Worm (Caenorhabditis elegans): Measurements from ENCODE around the gene ZC8.6.

The ZC8.6 gene

DNA sequence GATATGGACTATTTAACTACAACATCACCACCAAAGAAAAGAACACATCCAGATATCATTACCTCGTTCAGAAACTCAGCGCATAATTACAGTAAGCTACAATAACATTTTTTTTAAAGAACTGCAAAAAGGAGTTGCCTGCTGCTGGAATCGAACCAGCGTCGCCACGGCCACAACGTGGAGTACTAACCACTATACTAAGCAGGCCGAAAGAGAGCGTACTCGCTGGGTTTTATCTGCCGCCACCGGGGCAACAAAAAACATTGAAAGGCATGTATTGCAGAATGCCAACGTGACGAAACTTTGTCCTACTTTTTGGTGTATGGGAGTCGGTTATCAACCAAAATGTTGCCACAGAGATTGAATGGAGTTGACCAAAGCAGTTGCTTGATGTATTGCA lies 25.3 kb upstream of the ZC8.6 start:
- TF ChIP-seq ztf-23 (GFP tag; IDR thresholded peaks at IDR 0.05): peak; percentile 82
- no peak for TF ChIP-seq med-1 (GFP tag; optimal IDR thresholded peaks at IDR 0.05; ENCODE audit: insufficient read depth)
- TF ChIP-seq T22C8.4 (GFP tag; IDR thresholded peaks at IDR 0.05): peak; percentile 36; the same call in 1 of the 2 replicates
- peak; percentile 73; the same call in 1 of the 2 replicates for TF ChIP-seq klf-2 (GFP tag; conservative IDR thresholded peaks at IDR 0.05)
- peak; percentile 82 for TF ChIP-seq tab-1 (GFP tag; IDR thresholded peaks at IDR 0.05)
- TF ChIP-seq ref-1 (GFP tag; conservative IDR thresholded peaks at IDR 0.05): peak; percentile 61
- TF ChIP-seq ztf-29 (GFP tag; IDR thresholded peaks at IDR 0.05): peak; percentile 71; the same call in 1 of the 2 replicates
- TF ChIP-seq flt-1 (GFP tag; IDR thresholded peaks at IDR 0.05): peak; percentile 89
- TF ChIP-seq cog-1 (tag; optimal IDR thresholded peaks at IDR 0.05): no peak

DNA sequence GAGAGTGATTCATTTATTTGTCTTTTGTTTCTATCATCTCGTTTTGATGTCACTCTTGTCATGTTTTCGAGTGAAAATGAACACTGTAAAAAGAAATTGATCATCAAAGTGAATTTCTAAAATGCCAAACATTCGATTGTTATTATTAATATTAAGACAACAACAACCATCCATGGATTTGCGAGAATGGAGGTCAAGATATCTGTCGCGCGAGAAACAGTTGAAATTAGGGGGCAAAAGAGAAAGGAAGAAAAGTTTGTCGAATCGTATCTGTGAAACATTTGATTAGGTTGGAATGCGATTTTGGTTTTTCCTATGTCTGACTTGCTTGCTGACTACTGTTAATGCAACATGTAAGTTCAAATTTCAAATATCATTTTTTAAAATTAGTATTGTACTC lies 23.6 kb upstream of the ZC8.6 start, which contains the start of gene ZC449.2:
ZC449.2 (plus strand) TSS at position 290 of the 400 bp plus-strand sequence.
- TF ChIP-seq cog-1 (tag; optimal IDR thresholded peaks at IDR 0.05) (no peak), ztf-23 (GFP tag; IDR thresholded peaks at IDR 0.05) (no peak), klf-2 (GFP tag; conservative IDR thresholded peaks at IDR 0.05) (no peak), T22C8.4 (GFP tag; IDR thresholded peaks at IDR 0.05) (no peak), ref-1 (GFP tag; conservative IDR thresholded peaks at IDR 0.05) (no peak), med-1 (GFP tag; optimal IDR thresholded peaks at IDR 0.05; ENCODE audit: insufficient read depth) (no peak), tab-1 (GFP tag; IDR thresholded peaks at IDR 0.05) (no peak), ztf-29 (GFP tag; IDR thresholded peaks at IDR 0.05) (no peak), flt-1 (GFP tag; IDR thresholded peaks at IDR 0.05) (no peak)

DNA sequence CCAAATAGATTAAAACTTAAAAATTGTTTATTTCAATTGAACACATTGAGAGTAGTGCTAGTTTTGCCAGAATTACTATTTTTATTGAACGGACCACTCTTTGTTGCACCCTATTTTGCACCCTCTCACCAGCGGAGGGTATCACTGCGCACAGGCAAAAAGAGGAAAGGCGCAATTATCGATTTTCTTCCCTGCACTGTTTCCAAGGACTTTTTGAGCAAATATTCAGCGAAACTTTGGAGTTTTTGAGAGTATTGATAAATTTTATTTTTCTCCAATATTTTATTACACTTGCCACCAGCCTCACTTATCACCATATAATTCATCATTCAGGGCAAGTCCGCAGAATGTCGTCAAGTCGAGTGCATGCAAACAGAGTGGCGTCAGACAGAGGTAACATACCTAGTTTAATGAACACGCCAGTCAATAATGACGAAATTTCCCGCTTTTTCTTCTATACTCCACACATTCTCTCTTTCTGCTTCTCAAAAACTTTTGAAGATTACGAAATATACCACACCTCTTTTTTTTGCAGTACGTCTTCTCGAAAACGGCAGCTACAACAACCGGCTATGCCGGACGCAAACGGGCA lies 20.8 kb upstream of the ZC8.6 start:
- TF ChIP-seq T22C8.4 (GFP tag; IDR thresholded peaks at IDR 0.05): peak; percentile 74; the same call in 1 of the 2 replicates
- no peak for TF ChIP-seq med-1 (GFP tag; optimal IDR thresholded peaks at IDR 0.05; ENCODE audit: insufficient read depth)

DNA sequence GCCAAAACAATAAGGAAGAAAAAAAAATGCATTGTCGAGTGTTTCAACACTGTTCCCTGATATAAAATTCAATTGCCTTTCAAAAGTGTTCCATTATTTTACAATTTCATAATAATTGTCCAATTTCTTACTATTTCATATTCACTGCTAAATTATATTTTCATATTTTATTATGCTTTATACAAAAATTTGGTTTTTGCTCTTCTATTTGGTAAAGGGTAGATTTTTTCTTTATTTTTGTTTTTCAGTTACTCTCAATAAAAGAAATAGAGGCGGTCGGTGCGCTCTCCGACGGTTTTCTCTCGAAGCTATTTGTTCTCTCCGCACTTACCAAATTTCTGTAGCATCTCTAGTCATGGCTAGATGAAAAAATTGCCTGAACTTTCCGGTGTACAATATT lies 20.2 kb upstream of the ZC8.6 start, which contains the start of gene sek-3:
sek-3 (plus strand) TSS at position 301 of the 400 bp plus-strand sequence.
- TF ChIP-seq ref-1 (GFP tag; conservative IDR thresholded peaks at IDR 0.05) (no peak), cog-1 (tag; optimal IDR thresholded peaks at IDR 0.05) (no peak), ztf-23 (GFP tag; IDR thresholded peaks at IDR 0.05) (no peak), klf-2 (GFP tag; conservative IDR thresholded peaks at IDR 0.05) (no peak)

DNA sequence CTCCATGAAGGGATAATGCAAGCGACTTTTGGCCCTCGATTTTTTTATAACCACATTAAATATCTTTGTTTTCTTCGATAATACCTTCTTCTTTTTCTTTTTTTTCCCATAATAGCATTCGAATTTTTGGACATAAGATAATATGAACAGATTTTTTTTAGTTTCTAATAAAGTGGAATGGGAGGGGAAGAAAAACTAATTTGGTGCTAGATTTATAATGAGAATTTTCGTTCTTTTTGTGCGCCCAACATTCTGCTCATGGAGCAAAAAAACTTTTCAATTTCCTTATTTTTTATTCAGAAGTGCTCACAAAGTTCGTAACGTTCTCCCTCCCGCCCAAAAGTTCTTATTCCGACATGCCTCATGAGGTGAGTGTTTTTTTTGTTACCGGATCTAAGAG lies 18.4 kb upstream of the ZC8.6 start, which contains the start of gene ZC449.8:
ZC449.8 (plus strand) TSS at position 301 of the 400 bp plus-strand sequence.
- TF ChIP-seq ref-1 (GFP tag; conservative IDR thresholded peaks at IDR 0.05) (no peak), cog-1 (tag; optimal IDR thresholded peaks at IDR 0.05) (no peak), ztf-23 (GFP tag; IDR thresholded peaks at IDR 0.05) (no peak), ztf-29 (GFP tag; IDR thresholded peaks at IDR 0.05) (no peak), med-1 (GFP tag; optimal IDR thresholded peaks at IDR 0.05; ENCODE audit: insufficient read depth) (no peak), klf-2 (GFP tag; conservative IDR thresholded peaks at IDR 0.05) (no peak), flt-1 (GFP tag; IDR thresholded peaks at IDR 0.05) (no peak), tab-1 (GFP tag; IDR thresholded peaks at IDR 0.05) (no peak), T22C8.4 (GFP tag; IDR thresholded peaks at IDR 0.05) (no peak)

DNA sequence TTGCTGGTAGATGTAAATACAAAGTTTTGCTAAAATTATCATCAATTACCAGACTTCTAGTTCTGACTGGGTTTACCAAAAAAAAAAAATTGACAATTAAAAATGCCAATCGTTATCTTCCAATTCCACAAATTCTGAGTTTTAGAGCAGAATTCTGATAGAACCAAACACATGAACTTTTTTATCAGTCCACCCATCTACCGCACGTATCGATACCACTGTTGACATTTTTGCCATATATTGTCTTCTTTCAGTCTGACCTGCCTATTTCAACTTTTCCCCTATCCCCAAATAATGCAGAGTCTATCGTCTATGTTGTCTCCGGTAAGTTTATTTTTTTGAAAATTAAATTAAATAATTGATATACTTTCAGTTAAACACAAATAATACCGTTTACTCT lies 16.4 kb upstream of the ZC8.6 start, which contains the start of gene ZC449.7:
ZC449.7 (plus strand) TSS at position 249 of the 400 bp plus-strand sequence.
- no peak for TF ChIP-seq ref-1 (GFP tag; conservative IDR thresholded peaks at IDR 0.05)
- TF ChIP-seq cog-1 (tag; optimal IDR thresholded peaks at IDR 0.05): no peak
- no peak for TF ChIP-seq flt-1 (GFP tag; IDR thresholded peaks at IDR 0.05)
- no peak for TF ChIP-seq med-1 (GFP tag; optimal IDR thresholded peaks at IDR 0.05; ENCODE audit: insufficient read depth)

DNA sequence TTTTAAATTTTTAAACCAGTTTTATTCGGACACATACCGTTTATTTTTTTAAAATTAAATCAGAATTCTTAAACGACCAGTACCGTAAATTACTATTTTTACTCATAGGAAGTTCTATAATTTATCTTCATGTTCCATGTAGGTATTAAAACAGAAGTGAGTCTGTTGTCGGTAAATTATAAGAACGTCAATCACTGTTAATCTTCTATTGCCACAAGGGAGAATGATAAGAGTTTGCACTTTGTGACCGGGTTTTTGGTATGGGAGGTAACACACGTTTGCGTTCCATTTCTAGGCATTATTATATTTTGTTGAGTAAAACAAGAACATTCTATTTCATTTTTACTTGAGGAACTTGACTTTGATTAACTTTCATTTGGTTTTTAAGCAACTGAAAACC lies 11.6 kb upstream of the ZC8.6 start, which contains the start of gene hsd-3:
hsd-3 (plus strand) TSS at position 301 of the 400 bp plus-strand sequence.
- TF ChIP-seq ztf-29 (GFP tag; IDR thresholded peaks at IDR 0.05) (no peak), med-1 (GFP tag; optimal IDR thresholded peaks at IDR 0.05; ENCODE audit: insufficient read depth) (no peak), ztf-23 (GFP tag; IDR thresholded peaks at IDR 0.05) (no peak), ref-1 (GFP tag; conservative IDR thresholded peaks at IDR 0.05) (no peak), flt-1 (GFP tag; IDR thresholded peaks at IDR 0.05) (no peak), tab-1 (GFP tag; IDR thresholded peaks at IDR 0.05) (no peak), T22C8.4 (GFP tag; IDR thresholded peaks at IDR 0.05) (no peak), klf-2 (GFP tag; conservative IDR thresholded peaks at IDR 0.05) (no peak), cog-1 (tag; optimal IDR thresholded peaks at IDR 0.05) (no peak)

DNA sequence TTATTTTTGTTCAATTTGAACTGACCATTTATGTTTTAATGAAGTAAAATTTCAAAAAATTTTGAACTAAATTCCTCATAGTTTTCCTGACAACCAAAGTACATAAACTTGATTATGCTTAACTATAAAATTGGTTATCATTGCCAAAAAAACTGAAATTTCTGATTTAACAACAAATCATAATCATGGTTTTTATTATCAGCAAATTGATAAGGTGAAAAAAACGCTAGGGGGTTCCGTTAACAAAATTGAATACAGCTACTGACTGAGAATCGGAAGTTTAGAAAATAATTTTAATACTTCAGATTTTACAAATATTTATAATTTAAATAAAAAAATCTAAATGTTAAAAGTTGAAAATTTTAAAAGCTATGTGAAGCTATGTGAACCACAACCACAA lies 9.6 kb upstream of the ZC8.6 start:
- TF ChIP-seq ztf-29 (GFP tag; IDR thresholded peaks at IDR 0.05) (no peak), ztf-23 (GFP tag; IDR thresholded peaks at IDR 0.05) (no peak), T22C8.4 (GFP tag; IDR thresholded peaks at IDR 0.05) (no peak), klf-2 (GFP tag; conservative IDR thresholded peaks at IDR 0.05) (no peak), cog-1 (tag; optimal IDR thresholded peaks at IDR 0.05) (no peak), flt-1 (GFP tag; IDR thresholded peaks at IDR 0.05) (no peak), med-1 (GFP tag; optimal IDR thresholded peaks at IDR 0.05; ENCODE audit: insufficient read depth) (no peak), ref-1 (GFP tag; conservative IDR thresholded peaks at IDR 0.05) (no peak), tab-1 (GFP tag; IDR thresholded peaks at IDR 0.05) (no peak)

DNA sequence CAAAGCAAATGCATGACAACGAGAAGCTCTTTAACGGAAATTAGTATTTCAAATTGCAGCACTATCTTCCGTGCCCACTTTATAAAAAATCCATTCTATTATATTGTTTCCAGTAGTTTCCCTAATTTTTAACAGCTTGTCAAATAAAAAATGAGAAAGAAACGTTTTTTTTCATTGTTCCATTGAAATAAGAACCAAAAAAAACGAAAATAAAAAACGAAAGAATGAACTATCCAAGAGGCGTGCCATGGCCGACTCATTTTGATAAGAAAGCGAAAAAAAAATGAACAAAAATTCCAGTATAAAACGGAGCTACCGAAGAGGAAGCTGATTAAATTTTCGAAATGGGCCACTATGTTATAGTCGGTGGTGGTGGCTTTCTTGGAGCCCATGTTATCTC lies 7.5 kb upstream of the ZC8.6 start, which contains the start of gene hsd-2:
hsd-2 (plus strand) TSS at position 301 of the 400 bp plus-strand sequence.
- TF ChIP-seq ref-1 (GFP tag; conservative IDR thresholded peaks at IDR 0.05): no peak
- no peak for TF ChIP-seq ztf-29 (GFP tag; IDR thresholded peaks at IDR 0.05)
- TF ChIP-seq tab-1 (GFP tag; IDR thresholded peaks at IDR 0.05): no peak
- no peak for TF ChIP-seq flt-1 (GFP tag; IDR thresholded peaks at IDR 0.05)
- no peak for TF ChIP-seq T22C8.4 (GFP tag; IDR thresholded peaks at IDR 0.05)
- no peak for TF ChIP-seq klf-2 (GFP tag; conservative IDR thresholded peaks at IDR 0.05)
- TF ChIP-seq ztf-23 (GFP tag; IDR thresholded peaks at IDR 0.05): no peak
- no peak for TF ChIP-seq cog-1 (tag; optimal IDR thresholded peaks at IDR 0.05)

DNA sequence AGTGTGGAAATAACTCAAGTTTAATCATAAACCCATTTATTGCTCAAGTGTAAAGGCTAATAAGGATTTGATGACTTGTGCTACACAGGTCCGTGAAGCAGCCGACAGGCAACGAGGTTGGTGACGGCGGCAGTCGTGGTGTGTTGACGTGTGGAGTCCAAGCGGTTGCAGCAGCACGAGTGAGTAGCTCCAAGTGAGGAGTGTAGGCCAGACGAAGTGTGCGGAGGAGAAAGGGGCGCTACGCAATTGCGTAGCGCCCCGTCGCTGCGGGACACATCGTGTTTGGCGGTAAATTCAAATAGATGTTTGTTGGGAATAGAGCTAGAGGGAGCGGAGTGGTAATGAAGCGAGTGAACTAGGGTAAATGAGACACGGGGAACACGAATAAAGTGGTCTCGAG lies 6.9 kb upstream of the ZC8.6 start:
- TF ChIP-seq ztf-23 (GFP tag; IDR thresholded peaks at IDR 0.05): peak; percentile 99
